Worm (Caenorhabditis elegans) whole organism, midembryonic: ENCODE data around the gene set-1.

Experiments
- T22C8.4 ChIP-seq: fragments of 200-800 bp; sonication (Bioruptor generic); IDR thresholded peaks from 2 replicates; pipeline ENCODE4 v1.3.6; 2022; ENCODE audit warnings: missing genetic modification characterization, missing compliant biosample characterization
- cog-1 ChIP-seq: sonication (generic microtip); optimal IDR thresholded peaks from 2 replicates; lab custom pipeline; 2016; ENCODE audit warnings: missing genetic modification characterization, missing compliant biosample characterization
- flt-1 ChIP-seq: fragments of 200-800 bp; sonication (Bioruptor generic); IDR thresholded peaks from 2 replicates; pipeline ENCODE4 v1.3.6; 2022; ENCODE audit warnings: missing genetic modification characterization, missing compliant biosample characterization
- klf-2 ChIP-seq: fragments of 200-800 bp; sonication (Bioruptor generic); conservative IDR thresholded peaks from 2 replicates; pipeline ENCODE4 v1.3.6; 2022; ENCODE audit warnings: missing genetic modification reagents, missing genetic modification characterization, missing compliant biosample characterization
- med-1 ChIP-seq: sonication (generic microtip); optimal IDR thresholded peaks from 2 replicates; lab custom pipeline; 2017; ENCODE audit warnings: missing genetic modification characterization, mild to moderate bottlenecking, missing compliant biosample characterization, antibody characterized with exemption, missing genetic modification reagents; ENCODE audit not compliant: insufficient read depth
- ref-1 ChIP-seq: fragments of 200-800 bp; sonication (Bioruptor generic); conservative IDR thresholded peaks from 2 replicates; pipeline ENCODE4 v1.3.6; 2022; ENCODE audit warnings: missing genetic modification reagents, missing genetic modification characterization, missing compliant biosample characterization
- tab-1 ChIP-seq: fragments of 200-800 bp; sonication (Bioruptor generic); IDR thresholded peaks from 2 replicates; pipeline ENCODE4 v1.3.6; 2022; ENCODE audit warnings: missing genetic modification characterization, missing compliant biosample characterization
- ztf-23 ChIP-seq: fragments of 200-800 bp; sonication (Bioruptor generic); IDR thresholded peaks from 2 replicates; pipeline ENCODE4 v1.3.6; 2022; ENCODE audit warnings: missing genetic modification reagents, missing genetic modification characterization, missing compliant biosample characterization
- ztf-29 ChIP-seq: fragments of 200-800 bp; sonication (Bioruptor generic); IDR thresholded peaks from 2 replicates; pipeline ENCODE4 v1.3.6; 2022; ENCODE audit warnings: missing genetic modification reagents, missing genetic modification characterization, missing compliant biosample characterization

set-1 gene

ce11 chrIII:6452278-6452677 lies at the start of gene set-1:
TSS of gene set-1 (minus strand) at chrIII:6452378.
- TF ChIP-seq ref-1 (GFP tag; lab: Robert Waterston, UW) (no peak), med-1 (GFP tag; lab: Kevin White, UChicago) (no peak), ztf-29 (GFP tag; lab: Robert Waterston, UW) (no peak), cog-1 (tag; lab: Kevin White, UChicago) (no peak), ztf-23 (GFP tag; lab: Robert Waterston, UW) (no peak), T22C8.4 (no peak), flt-1 (no peak), tab-1 (GFP tag; lab: Robert Waterston, UW) (no peak), klf-2 (GFP tag; lab: Robert Waterston, UW) (no peak)

- TF ChIP-seq ztf-29 (GFP tag; lab: Robert Waterston, UW) = no peak
- TF ChIP-seq klf-2 (GFP tag; lab: Robert Waterston, UW) = no peak
- no peak for TF ChIP-seq flt-1
- no peak for TF ChIP-seq med-1 (GFP tag; lab: Kevin White, UChicago)
- TF ChIP-seq ztf-23 (GFP tag; lab: Robert Waterston, UW) = no peak
- TF ChIP-seq cog-1 (tag; lab: Kevin White, UChicago) = no peak
- no peak for TF ChIP-seq tab-1 (GFP tag; lab: Robert Waterston, UW)
- no peak for TF ChIP-seq T22C8.4
- TF ChIP-seq ref-1 (GFP tag; lab: Robert Waterston, UW) = no peak
Measured at ce11 chrIII:6500032-6500564, 47.9 kb upstream of the set-1 start, which contains the start of gene F23F12.3. TSS of gene F23F12.3 (plus strand) at chrIII:6500514.

ce11 chrIII:6499102-6499501 lies 46.9 kb upstream of the set-1 start:
- TF ChIP-seq klf-2 (GFP tag; lab: Robert Waterston, UW) (no peak), tab-1 (GFP tag; lab: Robert Waterston, UW) (no peak), ztf-23 (GFP tag; lab: Robert Waterston, UW) (no peak), ref-1 (GFP tag; lab: Robert Waterston, UW) (no peak), med-1 (GFP tag; lab: Kevin White, UChicago) (no peak), ztf-29 (GFP tag; lab: Robert Waterston, UW) (no peak), cog-1 (tag; lab: Kevin White, UChicago) (no peak), T22C8.4 (no peak), flt-1 (no peak)

ce11 chrIII:6498176-6498575 lies 46.0 kb upstream of the set-1 start, which contains the start of gene sdz-15:
TSS of gene sdz-15 (plus strand) at chrIII:6498476.
- TF ChIP-seq cog-1 (tag; lab: Kevin White, UChicago) (no peak), flt-1 (no peak)

ce11 chrIII:6495191-6495723 lies 43.1 kb upstream of the set-1 start, which contains the start of gene F23F12.13:
TSS of gene F23F12.13 (plus strand) at chrIII:6495673.
- no peak for TF ChIP-seq tab-1 (GFP tag; lab: Robert Waterston, UW)
- TF ChIP-seq T22C8.4 = no peak
- TF ChIP-seq ztf-29 (GFP tag; lab: Robert Waterston, UW) = no peak
- TF ChIP-seq ref-1 (GFP tag; lab: Robert Waterston, UW) = no peak
- TF ChIP-seq med-1 (GFP tag; lab: Kevin White, UChicago) = no peak
- TF ChIP-seq cog-1 (tag; lab: Kevin White, UChicago) = no peak
- no peak for TF ChIP-seq klf-2 (GFP tag; lab: Robert Waterston, UW)
- TF ChIP-seq flt-1 = no peak
- no peak for TF ChIP-seq ztf-23 (GFP tag; lab: Robert Waterston, UW)

ce11 chrIII:6492807-6493206 lies 40.6 kb upstream of the set-1 start, which contains the start of gene srb-11:
TSS of gene srb-11 (minus strand) at chrIII:6492907.
- TF ChIP-seq med-1 (GFP tag; lab: Kevin White, UChicago) = no peak
- no peak for TF ChIP-seq ref-1 (GFP tag; lab: Robert Waterston, UW)
- TF ChIP-seq klf-2 (GFP tag; lab: Robert Waterston, UW) = no peak

- no peak for TF ChIP-seq ztf-23 (GFP tag; lab: Robert Waterston, UW)
- TF ChIP-seq ztf-29 (GFP tag; lab: Robert Waterston, UW) = no peak
- TF ChIP-seq T22C8.4 = no peak
- TF ChIP-seq tab-1 (GFP tag; lab: Robert Waterston, UW) = no peak
- TF ChIP-seq med-1 (GFP tag; lab: Kevin White, UChicago) = no peak
- no peak for TF ChIP-seq ref-1 (GFP tag; lab: Robert Waterston, UW)
- TF ChIP-seq klf-2 (GFP tag; lab: Robert Waterston, UW) = no peak
- no peak for TF ChIP-seq flt-1
- TF ChIP-seq cog-1 (tag; lab: Kevin White, UChicago) = no peak
Measured at ce11 chrIII:6490989-6491388, 38.8 kb upstream of the set-1 start.

- TF ChIP-seq ztf-29 (GFP tag; lab: Robert Waterston, UW) (no peak), klf-2 (GFP tag; lab: Robert Waterston, UW) (no peak), ref-1 (GFP tag; lab: Robert Waterston, UW) (no peak), tab-1 (GFP tag; lab: Robert Waterston, UW) (no peak), cog-1 (tag; lab: Kevin White, UChicago) (no peak), flt-1 (no peak), ztf-23 (GFP tag; lab: Robert Waterston, UW) (no peak), med-1 (GFP tag; lab: Kevin White, UChicago) (no peak), T22C8.4 (no peak)
Measured at ce11 chrIII:6489493-6489892, 37.3 kb upstream of the set-1 start, which contains the start of gene rpt-3. TSS of gene rpt-3 (plus strand) at chrIII:6489793.

- TF ChIP-seq T22C8.4 = no peak
- no peak for TF ChIP-seq ztf-29 (GFP tag; lab: Robert Waterston, UW)
- no peak for TF ChIP-seq cog-1 (tag; lab: Kevin White, UChicago)
- TF ChIP-seq ref-1 (GFP tag; lab: Robert Waterston, UW) = no peak
- no peak for TF ChIP-seq flt-1
- TF ChIP-seq klf-2 (GFP tag; lab: Robert Waterston, UW) = no peak
- no peak for TF ChIP-seq tab-1 (GFP tag; lab: Robert Waterston, UW)
- TF ChIP-seq med-1 (GFP tag; lab: Kevin White, UChicago) = no peak
- no peak for TF ChIP-seq ztf-23 (GFP tag; lab: Robert Waterston, UW)
Measured at ce11 chrIII:6488916-6489315, 36.7 kb upstream of the set-1 start.
